Fruit fly (Drosophila melanogaster): ENCODE measurements around the gene Kdm2.

DNA sequence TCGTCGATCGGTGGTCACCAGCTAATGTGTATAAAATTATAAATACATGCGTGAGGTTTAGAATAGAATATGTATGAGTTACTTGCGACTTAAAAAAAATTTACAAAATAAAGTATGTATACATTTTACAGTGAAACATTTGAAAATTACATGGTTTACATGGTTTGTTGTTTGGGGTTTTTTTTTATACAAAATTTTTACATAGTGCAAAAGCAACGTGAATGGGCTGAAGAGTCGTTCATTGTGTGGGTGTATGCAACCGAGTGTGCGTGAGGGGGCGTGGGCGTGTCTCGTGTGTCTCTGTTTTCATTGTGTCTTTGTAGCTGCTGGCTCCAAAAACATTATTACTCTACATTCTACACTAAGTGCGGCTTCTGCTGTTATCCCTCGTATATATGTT is 17.6 kb downstream of the Kdm2 start:
- TF ChIP-seq CG10631 (GFP tag; optimal IDR thresholded peaks at IDR 0.05) (no peak), net (GFP tag; optimal IDR thresholded peaks at IDR 0.05) (no peak), CG7368 (GFP tag; optimal IDR thresholded peaks at IDR 0.05) (no peak), CG9139 (GFP tag; optimal IDR thresholded peaks at IDR 0.05) (no peak), Met (GFP tag; optimal IDR thresholded peaks at IDR 0.05) (no peak), CG32006 (GFP tag; optimal IDR thresholded peaks at IDR 0.05) (no peak), OdsH (GFP tag; optimal IDR thresholded peaks at IDR 0.05) (no peak), CG16779 (tag; optimal IDR thresholded peaks at IDR 0.05) (no peak)
